Fruit fly (Drosophila melanogaster) whole organism: Measurements from ENCODE around the gene pyd.

Source experiments
- CG8478 ChIP-seq: fragments of >200 bp; optimal IDR thresholded peaks from 2 replicates; lab custom pipeline; 2018; ENCODE audit warnings: inconsistent platforms
- Dll ChIP-seq: fragments of >200 bp; optimal IDR thresholded peaks from 2 replicates; lab custom pipeline; 2017
- EcR ChIP-seq, 2 experiments: fragments of >200 bp; optimal IDR thresholded peaks; 2 replicates each; lab custom pipeline; 2017; ENCODE audit warnings: missing biosample characterization in 2 of 2, missing genetic modification characterization in 2 of 2, missing genetic modification reagents in 2 of 2
- pan ChIP-seq: fragments of >200 bp; optimal IDR thresholded peaks from 2 replicates; lab custom pipeline; 2017
- psq ChIP-seq: fragments of >200 bp; optimal IDR thresholded peaks from 2 replicates; lab custom pipeline; 2017
- usp ChIP-seq: fragments of >200 bp; optimal IDR thresholded peaks from 2 replicates; lab custom pipeline; 2017; ENCODE audit warnings: missing biosample characterization, missing genetic modification characterization, mixed read lengths

DNA sequence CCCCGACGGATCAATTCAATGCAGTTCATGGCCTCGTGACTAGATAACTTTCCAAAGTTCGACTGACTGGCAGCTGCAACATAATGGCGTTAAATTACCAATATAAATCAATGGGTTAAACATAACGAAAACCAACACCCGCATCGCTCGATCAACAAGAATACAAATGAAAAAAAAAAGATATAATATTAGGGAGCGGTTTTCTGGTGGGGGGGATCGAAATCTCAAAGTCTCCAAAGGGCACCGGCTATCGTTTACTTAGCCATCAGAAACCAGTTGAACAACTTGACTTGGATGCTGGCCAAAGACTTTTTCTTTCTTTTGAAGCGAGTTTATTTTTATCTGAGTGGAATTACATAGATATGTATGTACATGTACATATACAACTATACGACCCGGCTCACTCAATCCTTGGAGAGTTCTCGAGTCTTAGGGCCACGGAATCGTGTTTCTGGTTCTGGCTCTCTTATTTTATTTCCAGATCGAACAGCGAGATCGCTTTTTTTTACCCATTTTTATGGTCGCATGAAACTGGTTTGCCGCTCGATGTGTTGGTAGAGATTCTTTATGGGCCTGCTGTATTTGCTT, 77.0 kb downstream of the pyd start:
- no peak for TF ChIP-seq psq (lab: Kevin White, UChicago)
- TF ChIP-seq pan (lab: Kevin White, UChicago), result no peak
- no peak for TF ChIP-seq CG8478 (lab: Kevin White, UChicago)
- TF ChIP-seq EcR (GFP tag; optimal IDR thresholded peaks at IDR 0.05; lab: Kevin White, UChicago), result no peak
- TF ChIP-seq usp, result no peak
- no peak for TF ChIP-seq Dll
